Worm (Caenorhabditis elegans) whole organism, late embryonic: ENCODE results near the gene C29E4.17.

Experiments used
- C08G9.2 ChIP-seq: sonication (generic microtip); optimal IDR thresholded peaks from 2 replicates; lab custom pipeline; 2016; ENCODE audit warnings: mild to moderate bottlenecking, missing genetic modification characterization, moderate library complexity, missing compliant biosample characterization
- C38D4.7 ChIP-seq: fragments of 200-800 bp; sonication (Bioruptor generic); optimal IDR thresholded peaks from 2 replicates; lab custom pipeline; 2018; ENCODE audit warnings: mild to moderate bottlenecking, missing genetic modification characterization, moderate library complexity, missing compliant biosample characterization
- F13H6.1 ChIP-seq: sonication (generic microtip); optimal IDR thresholded peaks from 2 replicates; lab custom pipeline; 2016; ENCODE audit warnings: missing genetic modification characterization, missing compliant biosample characterization
- K09A11.1 ChIP-seq: sonication (generic microtip); optimal IDR thresholded peaks from 2 replicates; lab custom pipeline; 2017; ENCODE audit warnings: antibody characterized with exemption, mild to moderate bottlenecking, missing genetic modification characterization, missing compliant biosample characterization; ENCODE audit not compliant: insufficient read depth
- Y22D7AL.16 ChIP-seq: sonication (generic microtip); optimal IDR thresholded peaks from 2 replicates; lab custom pipeline; 2016; ENCODE audit warnings: missing genetic modification characterization, missing compliant biosample characterization
- ahr-1 ChIP-seq: sonication (generic microtip); optimal IDR thresholded peaks from 2 replicates; lab custom pipeline; 2016; ENCODE audit warnings: missing genetic modification characterization, missing compliant biosample characterization
- ama-1 ChIP-seq: fragments of 150-350 bp; optimal IDR thresholded peaks from 2 replicates; lab custom pipeline; 2014
- ceh-19 ChIP-seq: fragments of 200-800 bp; sonication (Bioruptor generic); optimal IDR thresholded peaks from 2 replicates; lab custom pipeline; 2018; ENCODE audit warnings: mild to moderate bottlenecking, missing genetic modification characterization, missing compliant biosample characterization
- ceh-22 ChIP-seq: sonication (generic microtip); optimal IDR thresholded peaks from 2 replicates; lab custom pipeline; 2017; ENCODE audit warnings: missing biosample characterization, missing genetic modification characterization
- ceh-24 ChIP-seq: sonication (generic microtip); optimal IDR thresholded peaks from 2 replicates; lab custom pipeline; 2016; ENCODE audit warnings: mild to moderate bottlenecking, missing genetic modification characterization, missing compliant biosample characterization
- ceh-30 ChIP-seq: fragments of 150-350 bp; optimal IDR thresholded peaks from 2 replicates; lab custom pipeline; 2014; ENCODE audit warnings: missing biosample characterization, missing genetic modification characterization
- ceh-31 ChIP-seq: sonication (generic microtip); optimal IDR thresholded peaks from 2 replicates; lab custom pipeline; 2016; ENCODE audit warnings: missing genetic modification characterization, missing compliant biosample characterization
- ceh-48 ChIP-seq: sonication (generic microtip); optimal IDR thresholded peaks from 2 replicates; lab custom pipeline; 2016; ENCODE audit warnings: missing genetic modification characterization, inconsistent platforms, missing compliant biosample characterization
- che-1 ChIP-seq: sonication (generic microtip); optimal IDR thresholded peaks from 2 replicates; lab custom pipeline; 2016; ENCODE audit warnings: mild to moderate bottlenecking, missing genetic modification characterization, missing compliant biosample characterization
- dmd-4 ChIP-seq: sonication (generic microtip); optimal IDR thresholded peaks from 2 replicates; lab custom pipeline; 2016; ENCODE audit warnings: borderline replicate concordance, missing genetic modification characterization, missing compliant biosample characterization
- dve-1 ChIP-seq: sonication (generic microtip); optimal IDR thresholded peaks from 2 replicates; lab custom pipeline; 2017; ENCODE audit warnings: antibody characterized with exemption, mild to moderate bottlenecking, missing genetic modification characterization, missing compliant biosample characterization
- elt-2 ChIP-seq: sonication (generic microtip); optimal IDR thresholded peaks from 2 replicates; lab custom pipeline; 2016; ENCODE audit warnings: missing genetic modification reagents, missing genetic modification characterization, missing compliant biosample characterization
- ets-4 ChIP-seq: sonication (generic microtip); optimal IDR thresholded peaks from 2 replicates; lab custom pipeline; 2016; ENCODE audit warnings: missing genetic modification characterization, missing compliant biosample characterization
- fax-1 ChIP-seq: sonication (generic microtip); optimal IDR thresholded peaks from 2 replicates; lab custom pipeline; 2016; ENCODE audit warnings: missing genotype, missing genetic modification characterization, missing compliant biosample characterization
- hlh-6 ChIP-seq: sonication (generic microtip); optimal IDR thresholded peaks from 2 replicates; lab custom pipeline; 2016; ENCODE audit warnings: missing genotype, missing genetic modification characterization, missing compliant biosample characterization
- hlh-8 ChIP-seq: sonication (generic microtip); optimal IDR thresholded peaks from 2 replicates; lab custom pipeline; 2016; ENCODE audit warnings: missing genotype, missing genetic modification characterization, missing compliant biosample characterization
- lim-6 ChIP-seq: sonication (generic microtip); optimal IDR thresholded peaks from 2 replicates; lab custom pipeline; 2016; ENCODE audit warnings: missing genetic modification characterization, missing compliant biosample characterization
- madf-2 ChIP-seq: sonication (generic microtip); optimal IDR thresholded peaks from 2 replicates; lab custom pipeline; 2017; ENCODE audit warnings: missing genetic modification characterization, missing compliant biosample characterization
- mec-3 ChIP-seq: sonication (generic microtip); optimal IDR thresholded peaks from 2 replicates; lab custom pipeline; 2016; ENCODE audit warnings: borderline replicate concordance, missing genetic modification characterization, missing compliant biosample characterization
- nfya-1 ChIP-seq: sonication (generic microtip); optimal IDR thresholded peaks from 2 replicates; lab custom pipeline; 2017; ENCODE audit warnings: missing genetic modification characterization, mild to moderate bottlenecking, missing compliant biosample characterization, antibody characterized with exemption, moderate library complexity
- nhr-11 ChIP-seq: fragments of 150-350 bp; optimal IDR thresholded peaks from 2 replicates; lab custom pipeline; 2014; ENCODE audit warnings: missing biosample characterization, missing genetic modification characterization
- npax-4 ChIP-seq: sonication (generic microtip); optimal IDR thresholded peaks from 2 replicates; lab custom pipeline; 2016; ENCODE audit warnings: missing genetic modification characterization, missing compliant biosample characterization
- pax-1 ChIP-seq: fragments of 150-350 bp; optimal IDR thresholded peaks from 2 replicates; lab custom pipeline; 2014; ENCODE audit warnings: missing biosample characterization, missing genetic modification characterization
- pqm-1 ChIP-seq: sonication (generic microtip); optimal IDR thresholded peaks from 2 replicates; lab custom pipeline; 2016; ENCODE audit warnings: missing genetic modification characterization, missing compliant biosample characterization
- ref-2 ChIP-seq: sonication (generic microtip); optimal IDR thresholded peaks from 2 replicates; lab custom pipeline; 2016; ENCODE audit warnings: missing genetic modification characterization, missing compliant biosample characterization
- sdc-2 ChIP-seq: sonication (generic microtip); optimal IDR thresholded peaks from 2 replicates; lab custom pipeline; 2016; ENCODE audit warnings: missing genotype, missing genetic modification characterization, missing compliant biosample characterization
- sox-4 ChIP-seq: sonication (generic microtip); optimal IDR thresholded peaks from 2 replicates; lab custom pipeline; 2017; ENCODE audit warnings: mild to moderate bottlenecking, missing genetic modification characterization, inconsistent platforms, missing compliant biosample characterization
- syd-9 ChIP-seq: sonication (generic microtip); optimal IDR thresholded peaks from 2 replicates; lab custom pipeline; 2016; ENCODE audit warnings: mild to moderate bottlenecking, missing genetic modification characterization, moderate library complexity, missing compliant biosample characterization
- tbx-2 ChIP-seq: sonication (generic microtip); optimal IDR thresholded peaks from 2 replicates; lab custom pipeline; 2016; ENCODE audit warnings: missing genetic modification characterization, missing compliant biosample characterization
- tbx-7 ChIP-seq: sonication (generic microtip); optimal IDR thresholded peaks from 2 replicates; lab custom pipeline; 2016; ENCODE audit warnings: missing genotype, missing genetic modification characterization, missing compliant biosample characterization
- ttx-3 ChIP-seq: sonication (generic microtip); optimal IDR thresholded peaks from 2 replicates; lab custom pipeline; 2016; ENCODE audit warnings: missing genetic modification reagents, missing genetic modification characterization, missing compliant biosample characterization
- unc-3 ChIP-seq, 2 experiments: fragments of 200-800 bp in 1 of 2; sonication (Bioruptor generic) in 1 of 2; sonication (generic microtip) in 1 of 2; conservative IDR thresholded peaks in 1 of 2; optimal IDR thresholded peaks in 1 of 2; 2 replicates each; pipeline versions ENCODE4 v1.3.6 to Lab custom; 2016 to 2022; ENCODE audit warnings: missing compliant biosample characterization in 2 of 2, missing genetic modification characterization in 2 of 2, missing genetic modification reagents in 1 of 2
- unc-55 ChIP-seq: sonication (generic microtip); optimal IDR thresholded peaks from 2 replicates; lab custom pipeline; 2017; ENCODE audit warnings: missing biosample characterization, missing genetic modification reagents, missing genetic modification characterization
- zip-5 ChIP-seq: sonication (generic microtip); optimal IDR thresholded peaks from 2 replicates; lab custom pipeline; 2016; ENCODE audit warnings: missing genetic modification characterization, missing compliant biosample characterization
- ztf-16 ChIP-seq: sonication (generic microtip); optimal IDR thresholded peaks from 2 replicates; lab custom pipeline; 2017; ENCODE audit warnings: missing genetic modification characterization, missing compliant biosample characterization

C29E4.17 gene

DNA sequence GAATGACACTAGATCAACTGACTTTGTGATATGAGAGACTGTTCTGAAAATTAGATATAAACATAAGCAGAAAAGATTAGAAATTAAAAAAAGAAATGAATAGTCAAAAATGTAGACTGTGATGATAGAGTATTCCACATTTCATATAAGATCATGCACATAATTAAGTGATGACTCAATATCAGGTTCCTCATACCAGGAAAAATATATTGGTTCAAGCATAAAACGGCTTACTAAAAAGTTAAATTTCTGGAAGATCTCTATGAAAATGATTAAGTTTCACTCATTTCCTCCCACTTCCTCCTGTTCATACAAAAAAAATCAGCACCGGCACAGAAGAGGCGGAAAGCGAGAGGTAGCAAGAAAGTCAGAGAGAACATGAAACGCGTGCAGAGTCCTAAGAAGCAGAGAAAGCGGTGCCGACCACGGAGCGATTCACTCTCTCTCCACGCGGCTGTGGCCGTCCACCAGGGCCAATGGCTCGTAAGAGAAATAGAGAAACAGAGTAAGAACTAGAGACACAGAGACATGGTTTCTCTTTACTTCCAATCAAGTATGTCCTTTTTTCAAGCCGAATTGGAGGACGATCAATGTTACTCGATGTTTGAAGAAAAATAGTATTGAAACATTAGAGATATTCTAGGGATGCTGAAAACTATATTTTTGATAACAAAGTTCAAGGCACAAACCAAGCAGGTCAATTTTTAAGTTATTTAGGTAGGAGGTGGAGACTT lies 30.6 kb upstream of the C29E4.17 start, which contains the start of the genes ZK688.5 and fahd-1 (continued):
- peak; percentile 16 for TF ChIP-seq syd-9 (tag; lab: Kevin White, UChicago)
- TF ChIP-seq unc-55 (GFP tag; lab: Kevin White, UChicago): peak; percentile 66
- no peak for TF ChIP-seq sox-4 (tag; lab: Kevin White, UChicago)
- TF ChIP-seq elt-2 (tag; lab: Kevin White, UChicago): peak; percentile 65
- no peak for TF ChIP-seq lim-6
- no peak for TF ChIP-seq ahr-1 (tag; lab: Kevin White, UChicago)
- no peak for TF ChIP-seq unc-3 (GFP tag; conservative IDR thresholded peaks at IDR 0.05; lab: Robert Waterston, UW)
- no peak for TF ChIP-seq unc-3 (tag; optimal IDR thresholded peaks at IDR 0.05; lab: Kevin White, UChicago)
- TF ChIP-seq ceh-30 (tag; lab: Kevin White, UChicago): no peak
- no peak for TF ChIP-seq Y22D7AL.16 (tag; lab: Kevin White, UChicago)
- no peak for TF ChIP-seq hlh-6 (tag; lab: Kevin White, UChicago)
- TF ChIP-seq dmd-4: no peak
- TF ChIP-seq sdc-2: no peak
- TF ChIP-seq hlh-8: no peak
- no peak for TF ChIP-seq ama-1 (lab: Kevin White, UChicago)
- no peak for TF ChIP-seq ceh-24 (tag; lab: Kevin White, UChicago)
- no peak for TF ChIP-seq ztf-16 (tag; lab: Kevin White, UChicago)
- no peak for TF ChIP-seq ceh-48 (tag; lab: Kevin White, UChicago)
- no peak for TF ChIP-seq pax-1
- TF ChIP-seq fax-1: no peak
- TF ChIP-seq ceh-31 (tag; lab: Kevin White, UChicago): peak; percentile 78
- peak; percentile 57 for TF ChIP-seq ref-2 (tag; lab: Kevin White, UChicago)
- peak; percentile 21 for TF ChIP-seq ets-4 (tag; lab: Kevin White, UChicago)
- no peak for TF ChIP-seq K09A11.1 (tag; lab: Kevin White, UChicago)
- TF ChIP-seq C08G9.2 (tag; lab: Kevin White, UChicago): no peak
- peak; percentile 63 for TF ChIP-seq tbx-2 (tag; lab: Kevin White, UChicago)
- no peak for TF ChIP-seq dve-1

DNA sequence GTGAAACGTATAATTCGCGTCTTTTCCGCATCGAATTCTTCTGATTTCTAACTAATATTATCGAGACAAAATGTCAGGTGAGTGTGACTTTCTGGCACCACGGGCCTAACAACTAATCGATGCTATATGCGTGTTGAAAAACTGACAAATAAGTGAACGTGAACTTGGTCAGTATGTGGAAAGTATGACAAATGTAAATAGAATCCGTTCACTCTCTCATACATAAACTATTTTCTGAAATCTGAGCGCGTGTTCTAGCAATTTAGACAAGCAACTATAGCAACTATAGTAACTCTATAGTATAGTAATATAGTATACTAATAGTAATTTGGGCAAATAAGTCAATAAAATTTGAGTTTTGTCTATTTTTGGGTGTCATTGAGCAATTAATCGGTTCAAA lies 30.0 kb upstream of the C29E4.17 start:
- TF ChIP-seq hlh-8 (no peak), F13H6.1 (no peak), unc-55 (GFP tag; lab: Kevin White, UChicago) (no peak), nhr-11 (tag; lab: Kevin White, UChicago) (no peak), ets-4 (tag; lab: Kevin White, UChicago) (no peak), npax-4 (tag; lab: Kevin White, UChicago) (no peak), madf-2 (no peak), che-1 (tag; lab: Kevin White, UChicago) (no peak), ttx-3 (tag; lab: Kevin White, UChicago) (no peak), pax-1 (no peak), nfya-1 (tag; lab: Kevin White, UChicago) (no peak), ceh-19 (GFP tag; lab: Kevin White, UChicago) (no peak), tbx-7 (tag; lab: Kevin White, UChicago) (no peak), dmd-4 (no peak), pqm-1 (no peak), C38D4.7 (GFP tag; lab: Kevin White, UChicago) (no peak), ceh-22 (tag; lab: Kevin White, UChicago) (no peak), zip-5 (tag; lab: Kevin White, UChicago) (no peak), mec-3 (no peak)
- TF ChIP-seq, all 69 proteins: peak for 0
